Fruit fly (Drosophila melanogaster) whole organism, embryonic: ENCODE data around the gene wrd.

Experiments used
- Aef1 ChIP-seq: fragments of 200-800 bp; sonication (Bioruptor generic); IDR thresholded peaks from 3 replicates; pipeline ENCODE4 v1.3.6; 2022; ENCODE audit warnings: missing biosample characterization, missing genetic modification characterization
- Asciz ChIP-seq: fragments of 200-800 bp; sonication (Bioruptor generic); optimal IDR thresholded peaks from 2 replicates; lab custom pipeline; 2017; ENCODE audit warnings: missing biosample characterization, mild to moderate bottlenecking, missing genetic modification characterization, missing genetic modification reagents
- Awh ChIP-seq: fragments of 200-800 bp; sonication (Bioruptor generic); IDR thresholded peaks from 2 replicates; pipeline ENCODE4, ENCODE4 v1.3.6; 2022; ENCODE audit warnings: missing biosample characterization, missing genetic modification characterization
- B-H2 ChIP-seq: fragments of 200-800 bp; sonication (Bioruptor generic); optimal IDR thresholded peaks from 2 replicates; lab custom pipeline; 2018; ENCODE audit warnings: missing biosample characterization, mild to moderate bottlenecking, missing genetic modification characterization
- CG10462 ChIP-seq: fragments of 200-800 bp; sonication (Bioruptor generic); optimal IDR thresholded peaks from 2 replicates; lab custom pipeline; 2016; ENCODE audit warnings: missing biosample characterization, missing genetic modification characterization
- CG11093 ChIP-seq: fragments of 200-800 bp; sonication (Bioruptor generic); IDR thresholded peaks from 3 replicates; pipeline ENCODE4 v1.3.6; 2022; ENCODE audit warnings: missing biosample characterization, missing genetic modification characterization
- CG11504 ChIP-seq: fragments of 200-800 bp; sonication (Bioruptor generic); optimal IDR thresholded peaks from 3 replicates; lab custom pipeline; 2019; ENCODE audit warnings: missing biosample characterization, mild to moderate bottlenecking, missing genetic modification characterization, moderate library complexity
- CG11695 ChIP-seq: fragments of 200-800 bp; sonication (Bioruptor generic); IDR thresholded peaks from 3 replicates; pipeline ENCODE4 v1.3.6; 2022; ENCODE audit warnings: missing biosample characterization, missing genetic modification characterization
- CG12659 ChIP-seq: fragments of 200-800 bp; sonication (Bioruptor generic); optimal IDR thresholded peaks from 3 replicates; lab custom pipeline; 2017; ENCODE audit warnings: mild to moderate bottlenecking, missing biosample characterization, missing genetic modification reagents, missing genetic modification characterization
- CG12942 ChIP-seq: fragments of 200-800 bp; sonication (Bioruptor generic); optimal IDR thresholded peaks from 3 replicates; lab custom pipeline; 2016; ENCODE audit warnings: missing biosample characterization, missing genetic modification characterization
- CG14050 ChIP-seq: fragments of 200-800 bp; sonication (Bioruptor generic); IDR thresholded peaks from 3 replicates; pipeline ENCODE4 v1.3.6; 2022; ENCODE audit warnings: missing biosample characterization, missing genetic modification characterization
- CG14860 ChIP-seq: fragments of 200-800 bp; sonication (Bioruptor generic); IDR thresholded peaks from 3 replicates; pipeline ENCODE4 v1.3.6; 2022; ENCODE audit warnings: missing biosample characterization, missing genetic modification characterization; ENCODE audit not compliant: partially characterized antibody
- CG16779 ChIP-seq: fragments of 200-800 bp; sonication (Bioruptor generic); IDR thresholded peaks from 2 replicates; pipeline ENCODE4 v1.3.6; 2022; ENCODE audit warnings: missing biosample characterization, missing genetic modification characterization
- CG17361 ChIP-seq: fragments of 200-800 bp; sonication (Bioruptor generic); IDR thresholded peaks from 3 replicates; pipeline ENCODE4 v1.3.6; 2022; ENCODE audit warnings: missing biosample characterization, missing genetic modification characterization
- CG17829 ChIP-seq: fragments of 200-800 bp; optimal IDR thresholded peaks from 2 replicates; lab custom pipeline; 2019; ENCODE audit warnings: missing biosample characterization, mild to moderate bottlenecking, missing genetic modification characterization, moderate library complexity
- CG18599 ChIP-seq: fragments of 200-800 bp; sonication (Bioruptor generic); optimal IDR thresholded peaks from 3 replicates; lab custom pipeline; 2017; ENCODE audit warnings: missing biosample characterization, missing genetic modification characterization, mild to moderate bottlenecking, moderate library complexity, missing genetic modification reagents
- CG31441 ChIP-seq: fragments of 200-800 bp; sonication (Bioruptor generic); IDR thresholded peaks from 2 replicates; pipeline ENCODE4 v1.3.6; 2022; ENCODE audit warnings: missing biosample characterization, missing genetic modification characterization
- CG32532 ChIP-seq: fragments of 200-800 bp; sonication (Bioruptor generic); IDR thresholded peaks from 2 replicates; pipeline ENCODE4 v1.3.6; 2022; ENCODE audit warnings: missing biosample characterization, missing genetic modification characterization
- CG4282 ChIP-seq: fragments of 200-800 bp; sonication (Bioruptor generic); optimal IDR thresholded peaks from 2 replicates; lab custom pipeline; 2016; ENCODE audit warnings: missing biosample characterization, missing genetic modification characterization
- CG7745 ChIP-seq: fragments of 200-800 bp; sonication (Bioruptor generic); optimal IDR thresholded peaks from 2 replicates; lab custom pipeline; 2018; ENCODE audit warnings: missing biosample characterization, mild to moderate bottlenecking, missing genetic modification characterization, moderate library complexity
- CG7786 ChIP-seq: fragments of 200-800 bp; sonication (Bioruptor generic); optimal IDR thresholded peaks from 2 replicates; lab custom pipeline; 2016; ENCODE audit warnings: missing biosample characterization, missing genetic modification characterization
- CG8765 ChIP-seq: fragments of 200-800 bp; sonication (Bioruptor generic); IDR thresholded peaks from 2 replicates; pipeline ENCODE4 v1.3.6; 2022; ENCODE audit warnings: missing biosample characterization, missing genetic modification characterization
- CG9727 ChIP-seq: fragments of 200-800 bp; sonication (Bioruptor generic); optimal IDR thresholded peaks from 3 replicates; lab custom pipeline; 2017; ENCODE audit warnings: missing biosample characterization, mild to moderate bottlenecking, missing genetic modification characterization
- CoRest ChIP-seq: fragments of 200-800 bp; sonication (Bioruptor generic); optimal IDR thresholded peaks from 3 replicates; lab custom pipeline; 2018; ENCODE audit warnings: missing biosample characterization, mild to moderate bottlenecking, missing genetic modification characterization, moderate library complexity
- Dbx ChIP-seq: fragments of 200-800 bp; sonication (Bioruptor generic); IDR thresholded peaks from 3 replicates; pipeline ENCODE4 v1.3.6; 2022; ENCODE audit warnings: missing biosample characterization, missing genetic modification characterization
- Dip2 ChIP-seq: fragments of 200-800 bp; sonication (Bioruptor generic); IDR thresholded peaks from 2 replicates; pipeline ENCODE4 v1.3.6; 2022; ENCODE audit warnings: missing biosample characterization, missing genetic modification characterization
- Ets97D ChIP-seq: fragments of 200-800 bp; sonication (Bioruptor generic); optimal IDR thresholded peaks from 3 replicates; lab custom pipeline; 2016; ENCODE audit warnings: missing biosample characterization, missing genetic modification characterization
- Gsc ChIP-seq: fragments of 200-800 bp; sonication (Bioruptor generic); IDR thresholded peaks from 2 replicates; pipeline ENCODE4 v1.3.6; 2022; ENCODE audit warnings: missing biosample characterization, missing genetic modification characterization
- Gug ChIP-seq: fragments of 200-800 bp; sonication (Bioruptor generic); IDR thresholded peaks from 4 replicates; pipeline ENCODE4 v1.3.6; 2022; ENCODE audit warnings: missing biosample characterization, missing genetic modification characterization
- H15 ChIP-seq: fragments of 200-800 bp; sonication (Bioruptor generic); IDR thresholded peaks from 3 replicates; pipeline ENCODE4 v1.3.6; 2022; ENCODE audit warnings: missing biosample characterization, missing genetic modification characterization
- Hr39 ChIP-seq: fragments of >200 bp; optimal IDR thresholded peaks from 2 replicates; lab custom pipeline; 2017
- Sin3A ChIP-seq: fragments of >200 bp; optimal IDR thresholded peaks from 2 replicates; lab custom pipeline; 2018
- Xbp1 ChIP-seq: fragments of 200-800 bp; sonication (Bioruptor generic); optimal IDR thresholded peaks from 3 replicates; lab custom pipeline; 2016; ENCODE audit warnings: missing biosample characterization, mild to moderate bottlenecking, missing genetic modification characterization
- al ChIP-seq: fragments of 200-800 bp; sonication (Bioruptor generic); IDR thresholded peaks from 2 replicates; pipeline ENCODE4 v1.3.6; 2022; ENCODE audit warnings: missing biosample characterization, missing genetic modification characterization
- ap ChIP-seq: fragments of 200-800 bp; sonication (Bioruptor generic); IDR thresholded peaks from 2 replicates; pipeline ENCODE4 v1.3.6; 2022; ENCODE audit warnings: missing biosample characterization, missing genetic modification characterization
- ase ChIP-seq: fragments of 200-800 bp; sonication (Bioruptor generic); IDR thresholded peaks from 3 replicates; pipeline ENCODE4 v1.3.6; 2022; ENCODE audit warnings: missing biosample characterization, missing genetic modification characterization
- br ChIP-seq: fragments of >200 bp; optimal IDR thresholded peaks from 2 replicates; lab custom pipeline; 2017
- bsh ChIP-seq, 2 experiments: fragments of 200-800 bp; sonication (Bioruptor generic); optimal IDR thresholded peaks; 2 replicates each; lab custom pipeline; 2017 to 2018; ENCODE audit warnings: mild to moderate bottlenecking in 2 of 2, missing biosample characterization in 2 of 2, missing genetic modification characterization in 2 of 2, moderate library complexity in 1 of 2
- btn ChIP-seq: fragments of 200-800 bp; sonication (Bioruptor generic); optimal IDR thresholded peaks from 2 replicates; lab custom pipeline; 2016; ENCODE audit warnings: missing biosample characterization, missing genetic modification characterization
- crc ChIP-seq: fragments of 200-800 bp; sonication (Bioruptor generic); optimal IDR thresholded peaks from 2 replicates; lab custom pipeline; 2016; ENCODE audit warnings: missing biosample characterization, missing genetic modification characterization
- da ChIP-seq: fragments of 200-800 bp; sonication (Bioruptor generic); optimal IDR thresholded peaks from 2 replicates; lab custom pipeline; 2016; ENCODE audit warnings: missing biosample characterization, missing genetic modification characterization
- ems ChIP-seq: fragments of 200-800 bp; sonication (Bioruptor generic); optimal IDR thresholded peaks from 3 replicates; lab custom pipeline; 2016; ENCODE audit warnings: missing biosample characterization, missing genetic modification characterization
- fd96Cb ChIP-seq: fragments of 200-800 bp; sonication (Bioruptor generic); optimal IDR thresholded peaks from 2 replicates; lab custom pipeline; 2018; ENCODE audit warnings: missing biosample characterization, mild to moderate bottlenecking, missing genetic modification characterization, moderate library complexity
- gce ChIP-seq: fragments of 200-800 bp; sonication (Bioruptor generic); IDR thresholded peaks from 3 replicates; pipeline ENCODE4 v1.3.6; 2022; ENCODE audit warnings: missing biosample characterization, missing genetic modification characterization
- gsb-n ChIP-seq: fragments of 200-800 bp; sonication (Bioruptor generic); optimal IDR thresholded peaks from 3 replicates; lab custom pipeline; 2018; ENCODE audit warnings: missing biosample characterization, mild to moderate bottlenecking, missing genetic modification characterization
- hkb ChIP-seq, 2 experiments: fragments of 200-800 bp in 1 of 2; fragments of >200 bp in 1 of 2; sonication (Bioruptor generic) in 1 of 2; IDR thresholded peaks in 1 of 2; optimal IDR thresholded peaks in 1 of 2; 2 replicates each; pipeline versions ENCODE4 v1.3.6 to Lab custom; 2017 to 2022; ENCODE audit warnings: missing biosample characterization in 1 of 2, missing genetic modification characterization in 1 of 2
- ind ChIP-seq: fragments of 200-800 bp; sonication (Bioruptor generic); optimal IDR thresholded peaks from 3 replicates; lab custom pipeline; 2016; ENCODE audit warnings: missing biosample characterization, missing genetic modification characterization
- pb ChIP-seq: fragments of 200-800 bp; sonication (Bioruptor generic); optimal IDR thresholded peaks from 3 replicates; lab custom pipeline; 2016; ENCODE audit warnings: missing biosample characterization, missing genetic modification characterization
- pzg ChIP-seq: fragments of 200-800 bp; sonication (Bioruptor generic); optimal IDR thresholded peaks from 3 replicates; lab custom pipeline; 2018; ENCODE audit warnings: missing biosample characterization, mild to moderate bottlenecking, missing genetic modification characterization, moderate library complexity
- scrt ChIP-seq: fragments of 200-800 bp; sonication (Bioruptor generic); optimal IDR thresholded peaks from 2 replicates; lab custom pipeline; 2018; ENCODE audit warnings: missing biosample characterization, mild to moderate bottlenecking, missing genetic modification characterization, moderate library complexity
- twi ChIP-seq: fragments of 200-800 bp; optimal IDR thresholded peaks from 2 replicates; lab custom pipeline; 2019; ENCODE audit warnings: missing biosample characterization, mild to moderate bottlenecking, missing genetic modification characterization, moderate library complexity
- vvl ChIP-seq: fragments of 200-800 bp; sonication (Bioruptor generic); IDR thresholded peaks from 2 replicates; pipeline ENCODE4 v1.3.6; 2022; ENCODE audit warnings: missing biosample characterization, missing genetic modification characterization

The wrd gene

DNA sequence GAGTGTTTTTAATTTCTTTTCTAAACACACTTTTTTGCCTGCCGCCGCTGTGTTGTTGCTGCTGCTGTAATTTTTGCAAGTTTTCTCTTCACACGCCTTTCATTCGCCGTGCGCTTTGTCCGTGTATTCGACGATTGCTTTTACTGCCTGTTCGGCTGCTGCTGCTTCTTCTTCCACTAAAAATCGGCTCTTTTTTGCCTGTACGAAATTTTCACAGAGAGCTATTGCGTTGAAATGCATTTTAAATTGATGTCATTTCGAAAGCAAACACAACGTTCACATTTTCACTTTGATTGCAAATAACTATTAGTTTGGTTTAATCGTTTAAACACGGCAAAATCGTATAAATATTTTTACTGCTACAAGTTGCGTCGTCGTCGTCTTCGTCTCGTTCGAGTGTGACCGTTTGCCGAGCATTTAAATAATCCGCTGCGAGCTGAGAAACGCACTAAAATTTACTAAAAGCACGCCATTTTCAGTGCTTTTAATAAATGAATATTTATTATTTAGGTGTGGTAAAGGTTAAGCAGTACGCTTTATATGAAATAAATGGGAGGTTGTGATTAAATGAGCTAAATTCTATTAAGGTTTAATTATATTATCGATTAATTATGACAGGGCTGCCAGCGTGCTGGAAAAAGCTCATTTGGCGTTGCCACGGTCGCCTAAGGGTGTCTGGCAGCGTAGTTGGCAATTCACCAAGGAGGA is 31.8 kb downstream of the wrd start, which contains the start of the genes Ssdp and CG7985 (continued):
- TF ChIP-seq CG16779, result no peak
- no peak for TF ChIP-seq vvl
- TF ChIP-seq Awh (GFP tag; lab: Robert Waterston, UW), result no peak
- no peak for TF ChIP-seq gce (GFP tag; lab: Robert Waterston, UW)
- TF ChIP-seq CG12659 (GFP tag; lab: Kevin White, UChicago), result peak; percentile 74
- no peak for TF ChIP-seq crc (GFP tag; lab: Kevin White, UChicago)
- no peak for TF ChIP-seq br (lab: Kevin White, UChicago)
- TF ChIP-seq CG17829 (tag; lab: Kevin White, UChicago), result no peak
- TF ChIP-seq ase (GFP tag; lab: Robert Waterston, UW), result no peak
- TF ChIP-seq CG4282 (GFP tag; lab: Kevin White, UChicago), result no peak
- no peak for TF ChIP-seq CG9727 (GFP tag; lab: Kevin White, UChicago)
- no peak for TF ChIP-seq gsb-n (tag; lab: Kevin White, UChicago)
- TF ChIP-seq Dbx (GFP tag; lab: Robert Waterston, UW), result no peak
- TF ChIP-seq CG31441 (GFP tag; lab: Robert Waterston, UW), result no peak
- TF ChIP-seq CG7786, result no peak
- TF ChIP-seq CoRest (tag; lab: Kevin White, UChicago), result peak; percentile 46
- TF ChIP-seq CG10462, result no peak
- TF ChIP-seq CG11695 (GFP tag; lab: Robert Waterston, UW), result no peak
- no peak for TF ChIP-seq ind
- TF ChIP-seq CG17361 (GFP tag; lab: Robert Waterston, UW), result no peak
- no peak for TF ChIP-seq scrt (GFP tag; lab: Kevin White, UChicago)
- TF ChIP-seq Ets97D (GFP tag; lab: Kevin White, UChicago), result peak; percentile 66
- no peak for TF ChIP-seq pb (GFP tag; lab: Kevin White, UChicago)
- no peak for TF ChIP-seq fd96Cb (tag; lab: Kevin White, UChicago)
- TF ChIP-seq al (GFP tag; lab: Robert Waterston, UW), result no peak
- peak; percentile 3 for TF ChIP-seq Xbp1
- TF ChIP-seq pzg (GFP tag; lab: Kevin White, UChicago), result peak; percentile 87
- TF ChIP-seq hkb (optimal IDR thresholded peaks at IDR 0.05; lab: Kevin White, UChicago), result peak; percentile 69
- no peak for TF ChIP-seq hkb (GFP tag; IDR thresholded peaks at IDR 0.05; lab: Robert Waterston, UW)
- TF ChIP-seq da, result no peak
- TF ChIP-seq Gug, result no peak
- TF ChIP-seq CG12942, result no peak
- TF ChIP-seq ap (GFP tag; lab: Robert Waterston, UW), result no peak
- TF ChIP-seq H15 (GFP tag; lab: Robert Waterston, UW), result no peak
- no peak for TF ChIP-seq twi
- no peak for TF ChIP-seq ems
- no peak for TF ChIP-seq CG8765 (GFP tag; lab: Robert Waterston, UW)
- TF ChIP-seq CG32532, result no peak
- TF ChIP-seq Asciz (GFP tag; lab: Kevin White, UChicago), result no peak
- TF ChIP-seq Sin3A (lab: Kevin White, UChicago), result peak; percentile 91
- no peak for TF ChIP-seq bsh (GFP tag; optimal IDR thresholded peaks at IDR 0.05; lab: Kevin White, UChicago)
- TF ChIP-seq Dip2 (GFP tag; lab: Robert Waterston, UW), result no peak
- TF ChIP-seq CG14050 (GFP tag; lab: Robert Waterston, UW), result no peak
- no peak for TF ChIP-seq Aef1
- TF ChIP-seq CG11093 (GFP tag; lab: Robert Waterston, UW), result no peak
- TF ChIP-seq CG18599 (GFP tag; lab: Kevin White, UChicago), result no peak
- TF ChIP-seq B-H2, result no peak
- no peak for TF ChIP-seq CG11504 (tag; lab: Kevin White, UChicago)
- TF ChIP-seq Hr39 (lab: Kevin White, UChicago), result no peak
- no peak for TF ChIP-seq CG7745 (tag; lab: Kevin White, UChicago)
- no peak for TF ChIP-seq Gsc (GFP tag; lab: Robert Waterston, UW)
- no peak for TF ChIP-seq CG14860
- no peak for TF ChIP-seq btn (GFP tag; lab: Kevin White, UChicago)
